Worm (Caenorhabditis elegans) whole organism, L2 larva: ENCODE results near the gene F21C10.13.
A peak's percentile ranks its signal among the peaks of the same experiment; 100 is the strongest.

Source experiments
- C34F6.9 ChIP-seq: fragments of 150-350 bp; optimal IDR thresholded peaks from 2 replicates; lab custom pipeline; 2014; ENCODE audit warnings: missing biosample characterization, missing genetic modification characterization
- F13H6.1 ChIP-seq: sonication (generic microtip); optimal IDR thresholded peaks from 2 replicates; lab custom pipeline; 2016; ENCODE audit warnings: missing genetic modification characterization, missing compliant biosample characterization
- R02D3.7 ChIP-seq: fragments of 150-350 bp; optimal IDR thresholded peaks from 2 replicates; lab custom pipeline; 2014; ENCODE audit warnings: missing biosample characterization, missing genetic modification characterization
- alr-1 ChIP-seq: fragments of 150-350 bp; optimal IDR thresholded peaks from 2 replicates; lab custom pipeline; 2014; ENCODE audit warnings: missing biosample characterization, missing genetic modification characterization
- aly-2 ChIP-seq: fragments of 150-350 bp; optimal IDR thresholded peaks from 2 replicates; lab custom pipeline; 2014; ENCODE audit warnings: missing biosample characterization, missing genetic modification characterization
- ama-1 ChIP-seq: fragments of 150-350 bp; optimal IDR thresholded peaks from 2 replicates; lab custom pipeline; 2018; ENCODE audit warnings: inconsistent platforms
- blmp-1 ChIP-seq: sonication (generic microtip); optimal IDR thresholded peaks from 2 replicates; lab custom pipeline; 2017; ENCODE audit warnings: missing genetic modification characterization, mild to moderate bottlenecking, missing compliant biosample characterization, antibody characterized with exemption, moderate library complexity; ENCODE audit not compliant: insufficient read depth
- ceh-82 ChIP-seq: fragments of 150-350 bp; optimal IDR thresholded peaks from 2 replicates; lab custom pipeline; 2014; ENCODE audit warnings: missing biosample characterization, missing genetic modification characterization
- crh-2 ChIP-seq: sonication (generic microtip); optimal IDR thresholded peaks from 2 replicates; lab custom pipeline; 2017; ENCODE audit warnings: missing biosample characterization, missing genetic modification characterization
- dmd-4 ChIP-seq: sonication (generic microtip); optimal IDR thresholded peaks from 2 replicates; lab custom pipeline; 2017; ENCODE audit warnings: missing biosample characterization, missing genetic modification characterization
- egl-27 ChIP-seq: sonication (generic microtip); optimal IDR thresholded peaks from 3 replicates; lab custom pipeline; 2017; ENCODE audit warnings: missing biosample characterization, missing genetic modification reagents, missing genetic modification characterization
- elt-1 ChIP-seq: fragments of 150-350 bp; optimal IDR thresholded peaks from 2 replicates; lab custom pipeline; 2014; ENCODE audit warnings: missing biosample characterization, missing genetic modification characterization
- elt-3 ChIP-seq: sonication (generic microtip); optimal IDR thresholded peaks from 2 replicates; lab custom pipeline; 2017; ENCODE audit warnings: missing biosample characterization, missing genetic modification characterization
- fos-1 ChIP-seq: fragments of 150-350 bp; optimal IDR thresholded peaks from 2 replicates; lab custom pipeline; 2014; ENCODE audit warnings: missing biosample characterization, missing genetic modification characterization
- gmeb-1 ChIP-seq: fragments of 150-350 bp; optimal IDR thresholded peaks from 2 replicates; lab custom pipeline; 2014; ENCODE audit warnings: missing biosample characterization, missing genetic modification characterization
- lsy-2 ChIP-seq, 2 experiments: fragments of 150-350 bp in 1 of 2; sonication (generic microtip) in 1 of 2; optimal IDR thresholded peaks; 2 replicates each; lab custom pipeline; 2014 to 2017; ENCODE audit warnings: missing biosample characterization in 2 of 2, missing genetic modification characterization in 2 of 2
- mab-5 ChIP-seq: fragments of 150-350 bp; optimal IDR thresholded peaks from 2 replicates; lab custom pipeline; 2014; ENCODE audit warnings: missing biosample characterization, missing genetic modification characterization
- mbf-1 ChIP-seq: sonication (generic microtip); optimal IDR thresholded peaks from 2 replicates; lab custom pipeline; 2017; ENCODE audit warnings: missing biosample characterization, missing genetic modification characterization
- nhr-11 ChIP-seq: fragments of 150-350 bp; optimal IDR thresholded peaks from 2 replicates; lab custom pipeline; 2014; ENCODE audit warnings: missing biosample characterization, missing genetic modification characterization
- nhr-12 ChIP-seq: fragments of 150-350 bp; optimal IDR thresholded peaks from 2 replicates; lab custom pipeline; 2014; ENCODE audit warnings: missing biosample characterization, missing genetic modification characterization
- nhr-21 ChIP-seq: fragments of 150-350 bp; optimal IDR thresholded peaks from 2 replicates; lab custom pipeline; 2014; ENCODE audit warnings: missing biosample characterization, missing genetic modification characterization
- nhr-23 ChIP-seq: fragments of 150-350 bp; optimal IDR thresholded peaks from 2 replicates; lab custom pipeline; 2014; ENCODE audit warnings: missing biosample characterization, missing genetic modification reagents, missing genetic modification characterization
- nhr-25 ChIP-seq: fragments of 150-350 bp; sonication (generic microtip); optimal IDR thresholded peaks from 3 replicates; lab custom pipeline; 2014; ENCODE audit warnings: missing biosample characterization, missing genetic modification characterization
- peb-1 ChIP-seq: fragments of 150-350 bp; optimal IDR thresholded peaks from 2 replicates; lab custom pipeline; 2014; ENCODE audit warnings: missing biosample characterization, missing genetic modification characterization
- sem-4 ChIP-seq: fragments of 150-350 bp; optimal IDR thresholded peaks from 2 replicates; lab custom pipeline; 2014; ENCODE audit warnings: missing biosample characterization, missing genetic modification reagents, missing genetic modification characterization
- sma-3 ChIP-seq: sonication (generic microtip); optimal IDR thresholded peaks from 2 replicates; lab custom pipeline; 2016; ENCODE audit warnings: missing genetic modification reagents, missing genetic modification characterization, missing compliant biosample characterization
- sma-9 ChIP-seq, 2 experiments: fragments of 150-350 bp in 1 of 2; sonication (generic microtip) in 1 of 2; optimal IDR thresholded peaks; 2 replicates each; lab custom pipeline; 2014 to 2016; ENCODE audit warnings: missing genetic modification characterization in 2 of 2, mild to moderate bottlenecking in 1 of 2, missing biosample characterization in 1 of 2, missing compliant biosample characterization in 1 of 2, missing genetic modification reagents in 1 of 2, moderate library complexity in 1 of 2
- unc-39 ChIP-seq: fragments of 150-350 bp; optimal IDR thresholded peaks from 2 replicates; lab custom pipeline; 2014; ENCODE audit warnings: missing biosample characterization, missing genetic modification characterization
- unc-55 ChIP-seq: fragments of 150-350 bp; sonication (generic microtip); optimal IDR thresholded peaks from 3 replicates; lab custom pipeline; 2014; ENCODE audit warnings: missing biosample characterization, missing genetic modification reagents, missing genetic modification characterization
- zag-1 ChIP-seq: fragments of 150-350 bp; optimal IDR thresholded peaks from 2 replicates; lab custom pipeline; 2014; ENCODE audit warnings: missing biosample characterization, missing genetic modification characterization
- ztf-1 ChIP-seq: fragments of 200-800 bp; sonication (Bioruptor generic); conservative IDR thresholded peaks from 2 replicates; pipeline ENCODE4 v1.3.6; 2022; ENCODE audit warnings: missing genetic modification characterization, missing compliant biosample characterization
- ztf-11 ChIP-seq: sonication (generic microtip); optimal IDR thresholded peaks from 2 replicates; lab custom pipeline; 2017; ENCODE audit warnings: missing biosample characterization, missing genetic modification characterization

Gene F21C10.13

ce11 chrV:9157597-9157996, 35.5 kb downstream of the F21C10.13 start:
- TF ChIP-seq unc-39 (tag; lab: Kevin White, UChicago) (no peak), F13H6.1 (tag; lab: Kevin White, UChicago) (no peak), alr-1 (tag; lab: Kevin White, UChicago) (no peak), elt-3 (no peak), peb-1 (tag; lab: Kevin White, UChicago) (no peak), aly-2 (tag; lab: Kevin White, UChicago) (no peak), nhr-11 (tag; lab: Kevin White, UChicago) (no peak), blmp-1 (no peak), unc-55 (no peak), sma-9 (GFP tag; optimal IDR thresholded peaks at IDR 0.05; lab: Kevin White, UChicago) (no peak), sma-9 (tag; optimal IDR thresholded peaks at IDR 0.05; lab: Kevin White, UChicago) (no peak), egl-27 (tag; lab: Kevin White, UChicago) (no peak), lsy-2 (tag; optimal IDR thresholded peaks at IDR 0.05; lab: Kevin White, UChicago) (no peak), sem-4 (tag; lab: Kevin White, UChicago) (no peak), mbf-1 (tag; lab: Kevin White, UChicago) (no peak), zag-1 (no peak), ztf-11 (tag; lab: Kevin White, UChicago) (no peak), ztf-1 (no peak), elt-1 (tag; lab: Kevin White, UChicago) (no peak), fos-1 (no peak), nhr-23 (tag; lab: Kevin White, UChicago) (no peak)

- peak; percentile 18 for TF ChIP-seq ama-1
- TF ChIP-seq nhr-25 (tag; lab: Kevin White, UChicago), result peak; percentile 40
Observed at ce11 chrV:9159146-9159717, 37.1 kb downstream of the F21C10.13 start.

- TF ChIP-seq nhr-21 (tag; lab: Kevin White, UChicago) (peak; percentile 21), zag-1 (no peak), blmp-1 (peak; percentile 57), sma-9 (GFP tag; optimal IDR thresholded peaks at IDR 0.05; lab: Kevin White, UChicago) (peak; percentile 25), sma-9 (tag; optimal IDR thresholded peaks at IDR 0.05; lab: Kevin White, UChicago) (no peak), R02D3.7 (tag; lab: Kevin White, UChicago) (no peak), nhr-23 (tag; lab: Kevin White, UChicago) (no peak), gmeb-1 (tag; lab: Kevin White, UChicago) (no peak), peb-1 (tag; lab: Kevin White, UChicago) (no peak), aly-2 (tag; lab: Kevin White, UChicago) (no peak), dmd-4 (tag; lab: Kevin White, UChicago) (no peak), crh-2 (tag; lab: Kevin White, UChicago) (peak; percentile 10), C34F6.9 (tag; lab: Kevin White, UChicago) (no peak), nhr-25 (tag; lab: Kevin White, UChicago) (peak; percentile 68), sem-4 (tag; lab: Kevin White, UChicago) (no peak), sma-3 (GFP tag; lab: Kevin White, UChicago) (peak; percentile 28), ama-1 (peak; percentile 20)
- TF ChIP-seq, all 48 proteins: peak for 7
Observed at ce11 chrV:9160224-9160886, 38.3 kb downstream of the F21C10.13 start, which contains the start of gene col-144. TSS of gene col-144 (minus strand) at chrV:9160642.

- no peak for TF ChIP-seq zag-1
Observed at ce11 chrV:9162118-9162729, 40.1 kb downstream of the F21C10.13 start.

ce11 chrV:9162955-9163468, 40.9 kb downstream of the F21C10.13 start, which contains the start of gene col-145:
TSS of gene col-145 (minus strand) at chrV:9163005.
- no peak for TF ChIP-seq mab-5 (tag; lab: Kevin White, UChicago)
- no peak for TF ChIP-seq ceh-82 (tag; lab: Kevin White, UChicago)
- no peak for TF ChIP-seq nhr-12 (tag; lab: Kevin White, UChicago)
- TF ChIP-seq blmp-1, result peak; percentile 62
